Worm (Caenorhabditis elegans) whole organism, L4 larva: ENCODE data around the gene dct-18.

Experiments used
- D1046.2 ChIP-seq: fragments of 200-800 bp; sonication (Bioruptor generic); IDR thresholded peaks from 2 replicates; pipeline ENCODE4 v1.3.6; 2022; ENCODE audit warnings: missing genetic modification characterization, missing compliant biosample characterization
- T20F7.1 ChIP-seq: fragments of 200-800 bp; sonication (Bioruptor generic); optimal IDR thresholded peaks from 2 replicates; lab custom pipeline; 2018; ENCODE audit warnings: mild to moderate bottlenecking, missing genetic modification characterization, missing compliant biosample characterization
- T26A8.4 ChIP-seq: fragments of 200-800 bp; sonication (Bioruptor generic); IDR thresholded peaks from 2 replicates; pipeline ENCODE4 v1.3.6; 2022; ENCODE audit warnings: missing genetic modification characterization, missing compliant biosample characterization
- Y105C5A.15 ChIP-seq: fragments of 200-800 bp; sonication (Bioruptor generic); IDR thresholded peaks from 2 replicates; pipeline ENCODE4 v1.3.6; 2022; ENCODE audit warnings: missing genetic modification characterization, missing compliant biosample characterization
- Y48G9A.11 ChIP-seq: fragments of 200-800 bp; sonication (Bioruptor generic); IDR thresholded peaks from 2 replicates; pipeline ENCODE4 v1.3.6; 2022; ENCODE audit warnings: missing genetic modification reagents, missing genetic modification characterization, missing compliant biosample characterization
- Y75B8A.6 ChIP-seq: fragments of 200-800 bp; sonication (Bioruptor generic); IDR thresholded peaks from 2 replicates; pipeline ENCODE4 v1.3.6; 2022; ENCODE audit warnings: missing genetic modification reagents, missing genetic modification characterization, missing compliant biosample characterization
- aly-2 ChIP-seq: sonication (generic microtip); optimal IDR thresholded peaks from 2 replicates; lab custom pipeline; 2018; ENCODE audit warnings: missing biosample characterization, missing genetic modification characterization
- arid-1 ChIP-seq: fragments of 200-800 bp; sonication (Bioruptor generic); conservative IDR thresholded peaks from 2 replicates; pipeline ENCODE4 v1.3.6; 2022; ENCODE audit warnings: missing genetic modification reagents, missing genetic modification characterization, missing compliant biosample characterization
- attf-4 ChIP-seq: sonication (generic microtip); optimal IDR thresholded peaks from 3 replicates; lab custom pipeline; 2017; ENCODE audit warnings: missing biosample characterization, missing genetic modification characterization
- ceh-20 ChIP-seq: fragments of 200-800 bp; sonication (Bioruptor generic); IDR thresholded peaks from 2 replicates; pipeline ENCODE4 v1.3.6; 2022; ENCODE audit warnings: missing genetic modification reagents, missing genetic modification characterization, missing compliant biosample characterization
- ces-1 ChIP-seq: fragments of 150-350 bp; sonication (generic microtip); optimal IDR thresholded peaks from 4 replicates; lab custom pipeline; 2014; ENCODE audit warnings: missing biosample characterization, missing genetic modification reagents, missing genetic modification characterization
- dpl-1 ChIP-seq: fragments of 150-350 bp; optimal IDR thresholded peaks from 2 replicates; lab custom pipeline; 2014; ENCODE audit warnings: missing biosample characterization, missing genetic modification reagents, missing genetic modification characterization
- egl-43 ChIP-seq: fragments of 200-800 bp; sonication (Bioruptor generic); IDR thresholded peaks from 2 replicates; pipeline ENCODE4 v1.3.6; 2022; ENCODE audit warnings: missing genetic modification reagents, missing genetic modification characterization, missing compliant biosample characterization
- gei-8 ChIP-seq: fragments of 200-800 bp; sonication (Bioruptor generic); optimal IDR thresholded peaks from 2 replicates; lab custom pipeline; 2018; ENCODE audit warnings: mild to moderate bottlenecking, missing genetic modification characterization, missing compliant biosample characterization
- hlh-30 ChIP-seq: sonication (generic microtip); optimal IDR thresholded peaks from 2 replicates; lab custom pipeline; 2017; ENCODE audit warnings: antibody characterized with exemption, mild to moderate bottlenecking, missing genetic modification characterization, missing compliant biosample characterization; ENCODE audit not compliant: insufficient read depth
- hmg-1.1 ChIP-seq: fragments of 200-800 bp; sonication (Bioruptor generic); IDR thresholded peaks from 2 replicates; pipeline ENCODE4 v1.3.6; 2022; ENCODE audit warnings: missing genetic modification reagents, missing genetic modification characterization, missing compliant biosample characterization
- lin-1 ChIP-seq: fragments of 200-800 bp; sonication (Bioruptor generic); IDR thresholded peaks from 2 replicates; pipeline ENCODE4 v1.3.6; 2022; ENCODE audit warnings: missing genetic modification reagents, missing genetic modification characterization, missing compliant biosample characterization
- lin-29 ChIP-seq: fragments of 200-800 bp; sonication (Bioruptor generic); IDR thresholded peaks from 2 replicates; pipeline ENCODE4 v1.3.6; 2022; ENCODE audit warnings: missing genetic modification reagents, missing genetic modification characterization, missing compliant biosample characterization
- lin-38 ChIP-seq: fragments of 200-800 bp; sonication (Bioruptor generic); IDR thresholded peaks from 2 replicates; pipeline ENCODE4 v1.3.6; 2022; ENCODE audit warnings: missing genetic modification reagents, missing genetic modification characterization, missing compliant biosample characterization
- lsy-2 ChIP-seq, 2 experiments: fragments of 150-350 bp in 1 of 2; sonication (generic microtip) in 1 of 2; optimal IDR thresholded peaks; 2 replicates each; lab custom pipeline; 2014 to 2017; ENCODE audit warnings: missing biosample characterization in 2 of 2, missing genetic modification characterization in 2 of 2
- mdl-1 ChIP-seq, 2 experiments: fragments of 150-350 bp in 1 of 2; sonication (generic microtip) in 1 of 2; optimal IDR thresholded peaks; 2 replicates each; lab custom pipeline; 2014 to 2017; ENCODE audit warnings: missing biosample characterization in 2 of 2, missing genetic modification characterization in 2 of 2
- mdt-29 ChIP-seq: fragments of 200-800 bp; sonication (Bioruptor generic); IDR thresholded peaks from 2 replicates; pipeline ENCODE4 v1.3.6; 2022; ENCODE audit warnings: missing genetic modification reagents, missing genetic modification characterization, missing compliant biosample characterization
- mxl-3 ChIP-seq: fragments of 200-800 bp; sonication (Bioruptor generic); optimal IDR thresholded peaks from 2 replicates; lab custom pipeline; 2018; ENCODE audit warnings: mild to moderate bottlenecking, missing genetic modification characterization, missing compliant biosample characterization
- nhr-111 ChIP-seq: fragments of 200-800 bp; sonication (Bioruptor generic); optimal IDR thresholded peaks from 2 replicates; lab custom pipeline; 2018; ENCODE audit warnings: mild to moderate bottlenecking, missing genetic modification characterization, missing compliant biosample characterization
- nhr-237 ChIP-seq: sonication (generic microtip); optimal IDR thresholded peaks from 2 replicates; lab custom pipeline; 2017; ENCODE audit warnings: missing biosample characterization, missing genetic modification characterization
- nhr-42 ChIP-seq: fragments of 200-800 bp; sonication (Bioruptor generic); IDR thresholded peaks from 2 replicates; pipeline ENCODE4 v1.3.6; 2022; ENCODE audit warnings: missing genetic modification characterization, missing compliant biosample characterization
- nhr-6 ChIP-seq: fragments of 150-350 bp; optimal IDR thresholded peaks from 2 replicates; lab custom pipeline; 2014; ENCODE audit warnings: missing biosample characterization, missing genetic modification characterization
- pha-4 ChIP-seq, 2 experiments: fragments of 150-350 bp in 1 of 2; fragments of 200-800 bp in 1 of 2; sonication (Bioruptor generic) in 1 of 2; IDR thresholded peaks in 1 of 2; optimal IDR thresholded peaks in 1 of 2; 2 replicates each; pipeline versions ENCODE4 v1.3.6 to Lab custom; 2014 to 2022; ENCODE audit warnings: missing genetic modification characterization in 2 of 2, missing genetic modification reagents in 2 of 2, missing biosample characterization in 1 of 2, missing compliant biosample characterization in 1 of 2
- pqm-1 ChIP-seq: sonication (generic microtip); optimal IDR thresholded peaks from 2 replicates; lab custom pipeline; 2017; ENCODE audit warnings: missing biosample characterization, missing genetic modification characterization
- spr-1 ChIP-seq: sonication (generic microtip); optimal IDR thresholded peaks from 2 replicates; lab custom pipeline; 2016; ENCODE audit warnings: mild to moderate bottlenecking, missing genetic modification characterization, missing compliant biosample characterization
- tag-97 ChIP-seq: fragments of 200-800 bp; sonication (Bioruptor generic); IDR thresholded peaks from 2 replicates; pipeline ENCODE4 v1.3.6; 2022; ENCODE audit warnings: missing genetic modification characterization, missing compliant biosample characterization
- unc-130 ChIP-seq: sonication (generic microtip); optimal IDR thresholded peaks from 2 replicates; lab custom pipeline; 2016; ENCODE audit warnings: missing genetic modification reagents, missing genetic modification characterization, missing compliant biosample characterization
- unc-62 ChIP-seq, 3 experiments: fragments of 150-350 bp in 1 of 3; sonication (generic microtip); optimal IDR thresholded peaks in 2 of 3; peaks in 1 of 3; 1 replicate in 1 of 3; 2 replicates in 2 of 3; lab custom pipeline; 2014 to 2017; ENCODE audit warnings: missing biosample characterization in 3 of 3, missing genetic modification characterization in 3 of 3, missing genetic modification reagents in 3 of 3, missing genotype in 1 of 3
- ztf-11 ChIP-seq: fragments of 150-350 bp; optimal IDR thresholded peaks from 2 replicates; lab custom pipeline; 2014; ENCODE audit warnings: missing biosample characterization, missing genetic modification characterization

Gene dct-18

DNA sequence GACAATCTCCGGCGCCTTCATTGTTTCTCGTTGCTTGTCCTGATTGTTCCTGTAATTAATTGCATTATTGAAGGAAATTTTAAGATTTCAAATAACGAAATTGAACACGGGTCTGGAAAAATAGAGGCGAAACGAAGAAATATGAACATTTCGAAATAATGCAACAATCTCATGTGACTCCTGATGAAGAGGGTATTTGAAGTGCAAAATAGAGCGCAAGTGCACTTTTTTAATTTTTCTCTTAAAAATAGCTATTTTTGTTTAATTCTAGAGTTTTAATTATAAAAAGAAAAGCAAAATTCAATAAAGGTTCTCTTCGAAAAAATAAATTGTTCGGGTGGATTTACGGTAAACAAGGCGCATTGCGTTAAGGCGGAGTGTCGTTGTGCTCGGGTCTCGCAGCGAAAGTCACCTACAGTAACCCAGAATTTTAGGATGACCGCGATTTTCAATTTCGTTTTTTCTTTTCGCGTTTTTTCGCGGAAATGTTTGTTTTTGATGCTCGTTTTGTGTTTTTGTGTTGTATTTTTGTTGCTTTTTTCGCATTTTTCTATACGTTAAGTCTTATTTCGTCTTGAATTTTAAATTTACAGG is 12.6 kb upstream of the dct-18 start, which contains the start of the genes F58G1.2 and wago-4 (continued):
- TF ChIP-seq gei-8 (GFP tag; lab: Kevin White, UChicago) (no peak), aly-2 (no peak), Y105C5A.15 (no peak), T20F7.1 (GFP tag; lab: Kevin White, UChicago) (no peak), mdt-29 (GFP tag; lab: Robert Waterston, UW) (no peak)

DNA sequence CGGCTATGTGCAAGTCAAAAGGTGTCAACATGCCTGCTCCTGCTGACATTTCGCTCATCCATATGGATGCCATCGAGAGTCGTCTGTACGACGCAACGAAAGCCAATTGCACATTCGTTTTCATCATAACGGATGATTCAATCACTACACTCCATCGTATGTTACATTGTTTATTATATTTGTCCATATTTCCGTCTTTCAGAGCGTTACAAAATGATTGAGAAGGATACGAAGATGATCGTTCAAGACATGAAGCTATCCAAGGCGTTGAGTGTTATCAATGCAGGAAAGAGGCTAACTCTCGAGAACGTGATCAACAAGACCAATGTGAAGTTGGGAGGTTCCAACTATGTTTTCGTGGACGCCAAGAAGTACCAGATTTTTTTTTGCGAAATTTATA is 10.2 kb upstream of the dct-18 start:
- TF ChIP-seq nhr-42 (no peak), unc-62 (GFP tag; optimal IDR thresholded peaks at IDR 0.05 in 1 of 2; lab: Kevin White, UChicago) (peak in 1 of 2 experiments; percentile 98), unc-62 (tag; optimal IDR thresholded peaks at IDR 0.05; lab: Kevin White, UChicago) (no peak)

DNA sequence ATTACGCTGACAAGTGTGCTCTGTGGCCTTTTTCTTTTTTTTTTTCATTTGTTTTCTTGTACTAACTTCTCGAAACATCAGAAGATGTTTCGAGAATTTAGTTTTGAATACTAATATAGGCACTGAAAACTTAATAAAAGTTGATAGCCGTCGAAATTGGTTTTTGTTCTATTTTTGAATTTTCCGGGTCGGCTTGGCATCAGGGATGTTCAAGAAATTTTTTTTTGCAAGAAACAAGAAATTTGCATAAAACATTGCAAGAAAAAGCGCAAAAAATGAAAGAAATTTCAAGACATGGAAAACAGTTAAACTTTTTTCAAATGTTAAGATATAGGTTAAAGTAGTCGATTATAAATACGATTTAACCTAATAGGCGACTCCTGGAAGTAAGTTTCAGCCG is 8.4 kb upstream of the dct-18 start:
- TF ChIP-seq mdl-1 (tag; optimal IDR thresholded peaks at IDR 0.05; lab: Kevin White, UChicago) (no peak), hlh-30 (tag; lab: Kevin White, UChicago) (no peak), attf-4 (tag; lab: Kevin White, UChicago) (no peak), lin-38 (GFP tag; lab: Robert Waterston, UW) (peak; percentile 61), hmg-1.1 (GFP tag; lab: Robert Waterston, UW) (no peak), lsy-2 (tag; optimal IDR thresholded peaks at IDR 0.05; lab: Kevin White, UChicago) (no peak), pha-4 (GFP tag; IDR thresholded peaks at IDR 0.05; lab: Robert Waterston, UW) (no peak), pha-4 (tag; optimal IDR thresholded peaks at IDR 0.05; lab: Kevin White, UChicago) (no peak), pqm-1 (no peak), egl-43 (GFP tag; lab: Robert Waterston, UW) (no peak), mdt-29 (GFP tag; lab: Robert Waterston, UW) (no peak), lin-1 (GFP tag; lab: Robert Waterston, UW) (no peak), arid-1 (GFP tag; lab: Robert Waterston, UW) (peak; percentile 67; the same call in 1 of the 2 replicates), Y48G9A.11 (GFP tag; lab: Robert Waterston, UW) (peak; percentile 86), nhr-111 (GFP tag; lab: Kevin White, UChicago) (no peak), spr-1 (no peak), mxl-3 (GFP tag; lab: Kevin White, UChicago) (no peak), unc-130 (GFP tag; lab: Kevin White, UChicago) (no peak)
- TF ChIP-seq, all 104 proteins: peak for 3

DNA sequence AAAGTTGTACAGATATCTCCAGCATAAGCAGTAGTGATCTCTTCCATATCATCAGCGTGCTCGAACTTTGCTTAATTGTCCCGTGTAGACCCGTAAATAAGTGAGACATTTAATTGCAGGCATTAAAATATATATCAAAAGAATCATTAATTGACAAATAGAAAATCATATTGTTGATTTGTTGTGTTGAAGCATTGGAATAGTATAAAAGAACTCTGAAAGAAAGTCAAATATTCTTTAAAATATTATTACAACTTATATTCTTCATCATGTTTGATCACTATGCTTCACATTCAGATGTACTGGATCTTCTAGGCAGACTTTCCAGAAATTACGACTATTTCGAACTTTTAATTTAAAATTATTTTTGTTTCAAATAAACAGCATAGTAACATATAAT is 6.1 kb upstream of the dct-18 start, which contains the start of gene F58G1.8:
Gene F58G1.8 (minus strand): TSS at position 101 of the 400 bp plus-strand sequence.
- TF ChIP-seq ztf-11 (tag; lab: Kevin White, UChicago) = no peak
- no peak for TF ChIP-seq T26A8.4
- no peak for TF ChIP-seq ceh-20 (GFP tag; lab: Robert Waterston, UW)
- TF ChIP-seq D1046.2 (GFP tag; lab: Robert Waterston, UW) = no peak
- no peak for TF ChIP-seq Y75B8A.6 (GFP tag; lab: Robert Waterston, UW)
- no peak for TF ChIP-seq lin-29
- TF ChIP-seq ces-1 (GFP tag; lab: Kevin White, UChicago) = no peak

DNA sequence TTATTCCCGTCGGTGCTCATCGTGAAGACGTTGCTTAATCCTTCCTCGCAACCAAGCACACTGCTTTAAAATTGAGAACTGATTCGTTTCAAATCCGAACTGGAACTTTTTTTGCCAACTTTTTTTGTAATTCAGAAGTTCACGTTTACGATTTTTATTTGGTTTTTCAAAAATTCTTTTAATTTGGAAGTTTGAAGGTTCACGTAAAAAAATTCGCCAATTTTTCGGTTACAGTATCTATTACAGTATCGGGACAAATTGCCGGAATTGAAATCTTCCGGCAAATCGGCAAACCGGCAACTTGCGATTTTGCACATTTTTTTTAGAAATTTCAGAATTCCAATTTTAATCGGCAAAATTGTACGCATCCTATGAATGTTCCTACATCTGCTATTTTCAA is 3.4 kb upstream of the dct-18 start, which contains the start of gene F58G1.3:
Gene F58G1.3 (minus strand): TSS at position 101 of the 400 bp plus-strand sequence.
- no peak for TF ChIP-seq lin-38 (GFP tag; lab: Robert Waterston, UW)
- TF ChIP-seq nhr-237 (tag; lab: Kevin White, UChicago) = no peak
- TF ChIP-seq nhr-6 (tag; lab: Kevin White, UChicago) = no peak
- TF ChIP-seq tag-97 = no peak
- TF ChIP-seq dpl-1 = no peak
- TF ChIP-seq, all 104 proteins: peak for 0
